Fruit fly (Drosophila melanogaster) whole organism, embryonic: ENCODE measurements around the gene CCT3.

Experiments
- Antp ChIP-seq: fragments of 200-800 bp; sonication (Bioruptor generic); optimal IDR thresholded peaks from 3 replicates; lab custom pipeline; 2016; ENCODE audit warnings: missing biosample characterization, missing genetic modification characterization
- BtbVII ChIP-seq: fragments of 200-800 bp; sonication (Bioruptor generic); optimal IDR thresholded peaks from 3 replicates; lab custom pipeline; 2017; ENCODE audit warnings: missing biosample characterization, mild to moderate bottlenecking, missing genetic modification characterization
- CG10979 ChIP-seq: fragments of 200-800 bp; sonication (Bioruptor generic); optimal IDR thresholded peaks from 2 replicates; lab custom pipeline; 2018; ENCODE audit warnings: missing biosample characterization, mild to moderate bottlenecking, missing genetic modification characterization, moderate library complexity
- CG11093 ChIP-seq: fragments of 200-800 bp; sonication (Bioruptor generic); IDR thresholded peaks from 3 replicates; pipeline ENCODE4 v1.3.6; 2022; ENCODE audit warnings: missing biosample characterization, missing genetic modification characterization
- CG12155 ChIP-seq: fragments of 200-800 bp; sonication (Bioruptor generic); optimal IDR thresholded peaks from 3 replicates; lab custom pipeline; 2016; ENCODE audit warnings: missing biosample characterization, missing genetic modification characterization
- CG12391 ChIP-seq: fragments of 200-800 bp; sonication (Bioruptor generic); optimal IDR thresholded peaks from 3 replicates; lab custom pipeline; 2018; ENCODE audit warnings: missing biosample characterization, mild to moderate bottlenecking, missing genetic modification characterization, moderate library complexity
- CG12942 ChIP-seq: fragments of 200-800 bp; sonication (Bioruptor generic); optimal IDR thresholded peaks from 3 replicates; lab custom pipeline; 2016; ENCODE audit warnings: missing biosample characterization, missing genetic modification characterization
- CG13624 ChIP-seq: fragments of 200-800 bp; sonication (Bioruptor generic); optimal IDR thresholded peaks from 2 replicates; lab custom pipeline; 2016; ENCODE audit warnings: missing biosample characterization, missing genetic modification characterization
- CG14050 ChIP-seq: fragments of 200-800 bp; sonication (Bioruptor generic); IDR thresholded peaks from 3 replicates; pipeline ENCODE4 v1.3.6; 2022; ENCODE audit warnings: missing biosample characterization, missing genetic modification characterization
- CG18599 ChIP-seq: fragments of 200-800 bp; sonication (Bioruptor generic); optimal IDR thresholded peaks from 3 replicates; lab custom pipeline; 2017; ENCODE audit warnings: missing biosample characterization, missing genetic modification characterization, mild to moderate bottlenecking, moderate library complexity, missing genetic modification reagents
- CG2712 ChIP-seq: fragments of 200-800 bp; optimal IDR thresholded peaks from 3 replicates; lab custom pipeline; 2019; ENCODE audit warnings: missing biosample characterization, mild to moderate bottlenecking, missing genetic modification characterization, moderate library complexity
- CG30431 ChIP-seq: fragments of 200-800 bp; sonication (Bioruptor generic); optimal IDR thresholded peaks from 2 replicates; lab custom pipeline; 2017; ENCODE audit warnings: missing biosample characterization, missing genetic modification characterization
- CG3065 ChIP-seq: fragments of 200-800 bp; sonication (Bioruptor generic); optimal IDR thresholded peaks from 2 replicates; lab custom pipeline; 2016; ENCODE audit warnings: missing biosample characterization, missing genetic modification characterization
- CG31224 ChIP-seq: fragments of 200-800 bp; sonication (Bioruptor generic); IDR thresholded peaks from 2 replicates; pipeline ENCODE4 v1.3.6; 2022; ENCODE audit warnings: missing biosample characterization, missing genetic modification characterization
- CG3726 ChIP-seq: fragments of 200-800 bp; sonication (Bioruptor generic); IDR thresholded peaks from 3 replicates; pipeline ENCODE4, ENCODE4 v1.3.6; 2022; ENCODE audit warnings: missing biosample characterization, missing genetic modification characterization
- CG4328 ChIP-seq: fragments of 200-800 bp; sonication (Bioruptor generic); optimal IDR thresholded peaks from 3 replicates; lab custom pipeline; 2017; ENCODE audit warnings: missing biosample characterization, missing genetic modification reagents, missing genetic modification characterization
- CG8089 ChIP-seq: fragments of 200-800 bp; sonication (Bioruptor generic); optimal IDR thresholded peaks from 3 replicates; lab custom pipeline; 2016; ENCODE audit warnings: missing biosample characterization, missing genetic modification characterization
- CG9215 ChIP-seq: fragments of 200-800 bp; sonication (Bioruptor generic); IDR thresholded peaks from 2 replicates; pipeline ENCODE4 v1.3.6; 2022; ENCODE audit warnings: missing biosample characterization, missing genetic modification characterization
- Dad ChIP-seq: fragments of 200-800 bp; sonication (Bioruptor generic); optimal IDR thresholded peaks from 3 replicates; lab custom pipeline; 2016; ENCODE audit warnings: missing biosample characterization, missing genetic modification characterization
- E2f1 ChIP-seq: fragments of 200-800 bp; sonication (Bioruptor generic); IDR thresholded peaks from 2 replicates; pipeline ENCODE4 v1.3.6; 2022; ENCODE audit warnings: missing biosample characterization, missing genetic modification characterization
- E2f2 ChIP-seq: fragments of 200-800 bp; sonication (Bioruptor generic); IDR thresholded peaks from 2 replicates; pipeline ENCODE4 v1.3.6; 2022; ENCODE audit warnings: missing biosample characterization, missing genetic modification characterization
- Eip74EF ChIP-seq, 2 experiments: fragments of 200-800 bp in 1 of 2; fragments of >200 bp in 1 of 2; sonication (Bioruptor generic) in 1 of 2; optimal IDR thresholded peaks; 2 replicates each; lab custom pipeline; 2017 to 2019; ENCODE audit warnings: missing biosample characterization in 2 of 2, missing genetic modification characterization in 2 of 2, mild to moderate bottlenecking in 1 of 2, moderate library complexity in 1 of 2
- Ets97D ChIP-seq: fragments of 200-800 bp; sonication (Bioruptor generic); optimal IDR thresholded peaks from 3 replicates; lab custom pipeline; 2016; ENCODE audit warnings: missing biosample characterization, missing genetic modification characterization
- H2.0 ChIP-seq: fragments of 200-800 bp; sonication (Bioruptor generic); IDR thresholded peaks from 2 replicates; pipeline ENCODE4 v1.3.6; 2022; ENCODE audit warnings: missing biosample characterization, missing genetic modification characterization
- Hmr ChIP-seq: fragments of 200-800 bp; sonication (Bioruptor generic); optimal IDR thresholded peaks from 3 replicates; lab custom pipeline; 2017; ENCODE audit warnings: mild to moderate bottlenecking, missing biosample characterization, missing genetic modification reagents, missing genetic modification characterization
- Myb ChIP-seq: fragments of 200-800 bp; sonication (Bioruptor generic); optimal IDR thresholded peaks from 2 replicates; lab custom pipeline; 2016; ENCODE audit warnings: missing biosample characterization, missing genetic modification characterization
- Nf-YB ChIP-seq: fragments of 200-800 bp; sonication (Bioruptor generic); optimal IDR thresholded peaks from 3 replicates; lab custom pipeline; 2019; ENCODE audit warnings: missing biosample characterization, mild to moderate bottlenecking, missing genetic modification characterization, moderate library complexity
- Pdp1 ChIP-seq, 2 experiments: fragments of 200-800 bp; sonication (Bioruptor generic); optimal IDR thresholded peaks; 3 replicates each; lab custom pipeline; 2016; ENCODE audit warnings: missing biosample characterization in 2 of 2, missing genetic modification characterization in 2 of 2, mild to moderate bottlenecking in 1 of 2, moderate library complexity in 1 of 2
- Rx ChIP-seq: fragments of 200-800 bp; sonication (Bioruptor generic); IDR thresholded peaks from 2 replicates; pipeline ENCODE4 v1.3.6; 2022; ENCODE audit warnings: missing biosample characterization, missing genetic modification characterization
- Sry-δ ChIP-seq: fragments of 200-800 bp; sonication (Bioruptor generic); optimal IDR thresholded peaks from 2 replicates; lab custom pipeline; 2016; ENCODE audit warnings: missing biosample characterization, missing genetic modification characterization
- TFAM ChIP-seq: fragments of 200-800 bp; sonication (Bioruptor generic); optimal IDR thresholded peaks from 2 replicates; lab custom pipeline; 2017; ENCODE audit warnings: missing biosample characterization, missing genetic modification characterization, inconsistent platforms
- amos ChIP-seq: fragments of 200-800 bp; sonication (Bioruptor generic); IDR thresholded peaks from 2 replicates; pipeline ENCODE4 v1.3.6; 2022; ENCODE audit warnings: missing biosample characterization, missing genetic modification characterization; ENCODE audit not compliant: partially characterized antibody
- bcd ChIP-seq: fragments of 200-800 bp; sonication (Bioruptor generic); optimal IDR thresholded peaks from 2 replicates; lab custom pipeline; 2017; ENCODE audit warnings: missing biosample characterization, mild to moderate bottlenecking, missing genetic modification characterization
- bsh ChIP-seq, 2 experiments: fragments of 200-800 bp; sonication (Bioruptor generic); optimal IDR thresholded peaks; 2 replicates each; lab custom pipeline; 2017 to 2018; ENCODE audit warnings: mild to moderate bottlenecking in 2 of 2, missing biosample characterization in 2 of 2, missing genetic modification characterization in 2 of 2, moderate library complexity in 1 of 2
- en ChIP-seq: fragments of 200-800 bp; sonication (Bioruptor generic); optimal IDR thresholded peaks from 2 replicates; lab custom pipeline; 2016; ENCODE audit warnings: missing biosample characterization, missing genetic modification characterization
- gcm ChIP-seq: fragments of 200-800 bp; sonication (Bioruptor generic); optimal IDR thresholded peaks from 2 replicates; lab custom pipeline; 2019; ENCODE audit warnings: missing biosample characterization, mild to moderate bottlenecking, missing genetic modification characterization, moderate library complexity
- gt ChIP-seq: fragments of 200-800 bp; sonication (Bioruptor generic); IDR thresholded peaks from 2 replicates; pipeline ENCODE4 v1.3.6; 2022; ENCODE audit warnings: missing biosample characterization, missing genetic modification characterization
- ind ChIP-seq: fragments of 200-800 bp; sonication (Bioruptor generic); optimal IDR thresholded peaks from 3 replicates; lab custom pipeline; 2016; ENCODE audit warnings: missing biosample characterization, missing genetic modification characterization
- kay ChIP-seq: fragments of 200-800 bp; sonication (Bioruptor generic); optimal IDR thresholded peaks from 2 replicates; lab custom pipeline; 2016; ENCODE audit warnings: missing biosample characterization, missing genetic modification characterization
- mld ChIP-seq: fragments of 200-800 bp; sonication (Bioruptor generic); IDR thresholded peaks from 3 replicates; pipeline ENCODE4 v1.3.6; 2022; ENCODE audit warnings: missing biosample characterization, missing genetic modification characterization; ENCODE audit not compliant: partially characterized antibody
- phol ChIP-seq: fragments of 200-800 bp; sonication (Bioruptor generic); optimal IDR thresholded peaks from 3 replicates; lab custom pipeline; 2018; ENCODE audit warnings: missing biosample characterization, mild to moderate bottlenecking, missing genetic modification characterization, moderate library complexity
- repo ChIP-seq: fragments of 200-800 bp; sonication (Bioruptor generic); optimal IDR thresholded peaks from 2 replicates; lab custom pipeline; 2016; ENCODE audit warnings: missing biosample characterization, missing genetic modification characterization
- run ChIP-seq: fragments of 200-800 bp; sonication (Bioruptor generic); optimal IDR thresholded peaks from 3 replicates; lab custom pipeline; 2018; ENCODE audit warnings: missing biosample characterization, mild to moderate bottlenecking, missing genetic modification characterization
- scrt ChIP-seq: fragments of 200-800 bp; sonication (Bioruptor generic); optimal IDR thresholded peaks from 2 replicates; lab custom pipeline; 2018; ENCODE audit warnings: missing biosample characterization, mild to moderate bottlenecking, missing genetic modification characterization, moderate library complexity
- so ChIP-seq: fragments of 200-800 bp; sonication (Bioruptor generic); IDR thresholded peaks from 3 replicates; pipeline ENCODE4 v1.3.6; 2022; ENCODE audit warnings: missing biosample characterization, missing genetic modification characterization
- sug ChIP-seq: fragments of 200-800 bp; optimal IDR thresholded peaks from 2 replicates; lab custom pipeline; 2019; ENCODE audit warnings: missing biosample characterization, mild to moderate bottlenecking, missing genetic modification characterization, moderate library complexity
- trh ChIP-seq: fragments of 200-800 bp; sonication (Bioruptor generic); optimal IDR thresholded peaks from 2 replicates; lab custom pipeline; 2016; ENCODE audit warnings: missing biosample characterization, missing genetic modification characterization
- vvl ChIP-seq: fragments of 200-800 bp; sonication (Bioruptor generic); IDR thresholded peaks from 2 replicates; pipeline ENCODE4 v1.3.6; 2022; ENCODE audit warnings: missing biosample characterization, missing genetic modification characterization
- yki ChIP-seq: fragments of >200 bp; optimal IDR thresholded peaks from 3 replicates; lab custom pipeline; 2018

The CCT3 gene

dm6 chr3R:16605929-16606328 is 41.5 kb upstream of the CCT3 start:
- peak in 1 of 2 experiments; percentile 92 for TF ChIP-seq Pdp1 (GFP tag; optimal IDR thresholded peaks at IDR 0.05; lab: Kevin White, UChicago)
- no peak for TF ChIP-seq CG12391 (tag; lab: Kevin White, UChicago)
- no peak for TF ChIP-seq Ets97D
- TF ChIP-seq mld (GFP tag; lab: Robert Waterston, UW): no peak
- no peak for TF ChIP-seq CG31224 (GFP tag; lab: Robert Waterston, UW)
- no peak for TF ChIP-seq CG12942 (GFP tag; lab: Kevin White, UChicago)
- TF ChIP-seq Dad (GFP tag; lab: Kevin White, UChicago): no peak
- TF ChIP-seq scrt: peak; percentile 75
- TF ChIP-seq CG18599: no peak
- TF ChIP-seq bsh (GFP tag; optimal IDR thresholded peaks at IDR 0.05; lab: Kevin White, UChicago): no peak
- no peak for TF ChIP-seq E2f2 (GFP tag; lab: Robert Waterston, UW)
- no peak for TF ChIP-seq CG14050 (GFP tag; lab: Robert Waterston, UW)
- TF ChIP-seq, all 482 proteins: peak for 2

- TF ChIP-seq Eip74EF (GFP tag; optimal IDR thresholded peaks at IDR 0.05; lab: Kevin White, UChicago) (no peak), Rx (no peak), CG30431 (GFP tag; lab: Kevin White, UChicago) (no peak), Myb (GFP tag; lab: Kevin White, UChicago) (no peak), CG9215 (GFP tag; lab: Robert Waterston, UW) (no peak), Hmr (GFP tag; lab: Kevin White, UChicago) (no peak), yki (lab: Kevin White, UChicago) (no peak), sug (tag; lab: Kevin White, UChicago) (no peak), CG13624 (GFP tag; lab: Kevin White, UChicago) (no peak), amos (no peak), Antp (GFP tag; lab: Kevin White, UChicago) (no peak), CG12155 (GFP tag; lab: Kevin White, UChicago) (no peak), CG4328 (no peak), gcm (GFP tag; lab: Kevin White, UChicago) (no peak), ind (GFP tag; lab: Kevin White, UChicago) (no peak), E2f1 (GFP tag; lab: Robert Waterston, UW) (no peak)
Measured at dm6 chr3R:16608920-16609319, 38.5 kb upstream of the CCT3 start, which contains the start of gene NPF. NPF (plus strand) TSS chr3R:16609220.

dm6 chr3R:16611240-16611639 is 36.2 kb upstream of the CCT3 start:
- TF ChIP-seq run (tag; lab: Kevin White, UChicago): no peak
- TF ChIP-seq CG2712: peak; percentile 33
- no peak for TF ChIP-seq bsh (GFP tag; optimal IDR thresholded peaks at IDR 0.05; lab: Kevin White, UChicago)

dm6 chr3R:16613300-16613699 is 34.1 kb upstream of the CCT3 start, which contains the start of gene CG12783:
CG12783 (minus strand) TSS chr3R:16613400.
- TF ChIP-seq CG3726: no peak
- TF ChIP-seq BtbVII (GFP tag; lab: Kevin White, UChicago): no peak
- TF ChIP-seq gt (GFP tag; lab: Robert Waterston, UW): no peak
- no peak for TF ChIP-seq vvl (GFP tag; lab: Robert Waterston, UW)
- no peak for TF ChIP-seq phol (tag; lab: Kevin White, UChicago)
- no peak for TF ChIP-seq kay (GFP tag; lab: Kevin White, UChicago)
- TF ChIP-seq CG3065 (GFP tag; lab: Kevin White, UChicago): no peak
- no peak for TF ChIP-seq trh
- no peak for TF ChIP-seq H2.0 (GFP tag; lab: Robert Waterston, UW)
- no peak for TF ChIP-seq CG10979 (tag; lab: Kevin White, UChicago)
- no peak for TF ChIP-seq en (GFP tag; lab: Kevin White, UChicago)
- TF ChIP-seq CG8089 (GFP tag; lab: Kevin White, UChicago): no peak
- TF ChIP-seq TFAM (GFP tag; lab: Kevin White, UChicago): no peak
- no peak for TF ChIP-seq repo (GFP tag; lab: Kevin White, UChicago)
- TF ChIP-seq Sry-δ (GFP tag; lab: Kevin White, UChicago): no peak
- no peak for TF ChIP-seq so (GFP tag; lab: Robert Waterston, UW)
- no peak for TF ChIP-seq bcd (GFP tag; lab: Kevin White, UChicago)
- TF ChIP-seq CG11093 (GFP tag; lab: Robert Waterston, UW): no peak
- no peak for TF ChIP-seq Nf-YB (GFP tag; lab: Kevin White, UChicago)
